Worm (Caenorhabditis elegans) whole organism, L1 larva: Measurements from ENCODE around the gene C05C10.3.
A peak's percentile ranks its signal among the peaks of the same experiment; 100 is the strongest.

Source experiments
- C34B4.2 ChIP-seq: sonication (generic microtip); optimal IDR thresholded peaks from 2 replicates; lab custom pipeline; 2017; ENCODE audit warnings: mild to moderate bottlenecking, missing genetic modification characterization, missing compliant biosample characterization
- F16B12.6 ChIP-seq: fragments of 150-350 bp; optimal IDR thresholded peaks from 2 replicates; lab custom pipeline; 2014; ENCODE audit warnings: missing biosample characterization, missing genetic modification characterization
- Y116A8C.19 ChIP-seq: sonication (generic microtip); optimal IDR thresholded peaks from 2 replicates; lab custom pipeline; 2016; ENCODE audit warnings: missing compliant biosample characterization, missing genetic modification characterization, borderline replicate concordance
- alr-1 ChIP-seq: fragments of 200-800 bp; sonication (Bioruptor generic); optimal IDR thresholded peaks from 2 replicates; lab custom pipeline; 2018; ENCODE audit warnings: borderline replicate concordance, mild to moderate bottlenecking, missing genetic modification characterization, missing compliant biosample characterization
- aly-2 ChIP-seq: fragments of 150-350 bp; optimal IDR thresholded peaks from 2 replicates; lab custom pipeline; 2014; ENCODE audit warnings: missing biosample characterization, missing genetic modification characterization
- ama-1 ChIP-seq: fragments of 150-350 bp; optimal IDR thresholded peaks from 2 replicates; lab custom pipeline; 2014
- blmp-1 ChIP-seq: fragments of 150-350 bp; optimal IDR thresholded peaks from 2 replicates; lab custom pipeline; 2014; ENCODE audit warnings: missing biosample characterization, missing genetic modification characterization
- ceh-8 ChIP-seq: fragments of 200-800 bp; sonication (Bioruptor generic); optimal IDR thresholded peaks from 2 replicates; lab custom pipeline; 2018; ENCODE audit warnings: mild to moderate bottlenecking, missing genetic modification characterization, moderate library complexity, missing compliant biosample characterization
- ces-1 ChIP-seq: fragments of 150-350 bp; optimal IDR thresholded peaks from 2 replicates; lab custom pipeline; 2014; ENCODE audit warnings: missing biosample characterization, missing genetic modification reagents, missing genetic modification characterization
- dpl-1 ChIP-seq, 3 experiments: fragments of 150-350 bp in 2 of 3; sonication (generic microtip) in 1 of 3; optimal IDR thresholded peaks; 2 replicates each; lab custom pipeline; 2014 to 2017; ENCODE audit warnings: missing biosample characterization in 3 of 3, missing genetic modification characterization in 3 of 3, missing genetic modification reagents in 3 of 3
- dsc-1 ChIP-seq: sonication (generic microtip); optimal IDR thresholded peaks from 2 replicates; lab custom pipeline; 2016; ENCODE audit warnings: mild to moderate bottlenecking, missing genetic modification characterization, missing compliant biosample characterization
- efl-1 ChIP-seq, 4 experiments: fragments of 150-350 bp; optimal IDR thresholded peaks in 3 of 4; peaks in 1 of 4; 1 replicate in 1 of 4; 2 replicates in 3 of 4; lab custom pipeline; 2014; ENCODE audit warnings: missing biosample characterization in 2 of 4, missing genetic modification characterization in 2 of 4, missing genetic modification reagents in 2 of 4
- egl-13 ChIP-seq: sonication (generic microtip); optimal IDR thresholded peaks from 2 replicates; lab custom pipeline; 2016; ENCODE audit warnings: missing genotype, missing genetic modification reagents, missing genetic modification characterization, missing compliant biosample characterization
- egl-27 ChIP-seq, 2 experiments: fragments of 150-350 bp in 1 of 2; sonication (generic microtip); optimal IDR thresholded peaks; 3 replicates each; lab custom pipeline; 2017 to 2018; ENCODE audit warnings: missing biosample characterization in 2 of 2, missing genetic modification characterization in 2 of 2, missing genetic modification reagents in 2 of 2
- elt-3 ChIP-seq, 6 experiments: fragments of 150-350 bp in 1 of 6; sonication (generic microtip); optimal IDR thresholded peaks; 2 replicates each; lab custom pipeline; 2017 to 2018; ENCODE audit warnings: missing biosample characterization in 6 of 6, missing genetic modification characterization in 6 of 6, inconsistent platforms in 1 of 6
- fkh-10 ChIP-seq: sonication (generic microtip); optimal IDR thresholded peaks from 2 replicates; lab custom pipeline; 2017; ENCODE audit warnings: missing biosample characterization, missing genetic modification reagents, missing genetic modification characterization
- fkh-8 ChIP-seq: sonication (generic microtip); optimal IDR thresholded peaks from 2 replicates; lab custom pipeline; 2016; ENCODE audit warnings: mild to moderate bottlenecking, missing genetic modification characterization, missing compliant biosample characterization
- fos-1 ChIP-seq: fragments of 150-350 bp; optimal IDR thresholded peaks from 2 replicates; lab custom pipeline; 2014; ENCODE audit warnings: missing biosample characterization, missing genetic modification characterization
- hlh-4 ChIP-seq: sonication (generic microtip); optimal IDR thresholded peaks from 2 replicates; lab custom pipeline; 2016; ENCODE audit warnings: mild to moderate bottlenecking, missing genetic modification characterization, missing compliant biosample characterization
- hpl-2 ChIP-seq: fragments of 150-350 bp; optimal IDR thresholded peaks from 2 replicates; lab custom pipeline; 2014; ENCODE audit warnings: missing biosample characterization, missing genetic modification reagents, missing genetic modification characterization
- irx-1 ChIP-seq: sonication (generic microtip); optimal IDR thresholded peaks from 2 replicates; lab custom pipeline; 2016; ENCODE audit warnings: missing genetic modification characterization, missing compliant biosample characterization
- lin-13 ChIP-seq: fragments of 150-350 bp; optimal IDR thresholded peaks from 2 replicates; lab custom pipeline; 2014; ENCODE audit warnings: missing biosample characterization, missing genetic modification reagents, missing genetic modification characterization
- lin-14 ChIP-seq: fragments of 200-800 bp; sonication (Bioruptor generic); optimal IDR thresholded peaks from 2 replicates; lab custom pipeline; 2018; ENCODE audit warnings: mild to moderate bottlenecking, missing genetic modification characterization, moderate library complexity, missing compliant biosample characterization
- lin-15B ChIP-seq: fragments of 150-350 bp; sonication (generic microtip); optimal IDR thresholded peaks from 3 replicates; lab custom pipeline; 2014; ENCODE audit warnings: missing biosample characterization, missing genetic modification characterization
- lin-35 ChIP-seq, 2 experiments: fragments of 150-350 bp; optimal IDR thresholded peaks; 2 replicates each; lab custom pipeline; 2014; ENCODE audit warnings: missing biosample characterization in 2 of 2, missing genetic modification characterization in 2 of 2, missing genetic modification reagents in 2 of 2
- lir-3 ChIP-seq: sonication (generic microtip); optimal IDR thresholded peaks from 2 replicates; lab custom pipeline; 2016; ENCODE audit warnings: mild to moderate bottlenecking, missing genetic modification characterization, moderate library complexity, missing compliant biosample characterization; ENCODE audit not compliant: poor library complexity
- lsy-2 ChIP-seq, 2 experiments: fragments of 150-350 bp; optimal IDR thresholded peaks; 2 replicates each; lab custom pipeline; 2014; ENCODE audit warnings: missing biosample characterization in 2 of 2, missing genetic modification characterization in 2 of 2
- mab-9 ChIP-seq: fragments of 200-800 bp; sonication (Bioruptor generic); IDR thresholded peaks from 2 replicates; pipeline ENCODE4 v1.3.6; 2022; ENCODE audit warnings: missing genetic modification reagents, missing genetic modification characterization, missing compliant biosample characterization
- mdl-1 ChIP-seq, 2 experiments: fragments of 150-350 bp; optimal IDR thresholded peaks; 2 replicates each; lab custom pipeline; 2014 to 2017; ENCODE audit warnings: missing biosample characterization in 2 of 2, missing genetic modification characterization in 2 of 2, inconsistent platforms in 1 of 2
- mef-2 ChIP-seq: fragments of 150-350 bp; optimal IDR thresholded peaks from 2 replicates; lab custom pipeline; 2014; ENCODE audit warnings: missing biosample characterization, missing genetic modification characterization
- nhr-11 ChIP-seq: fragments of 150-350 bp; optimal IDR thresholded peaks from 2 replicates; lab custom pipeline; 2014; ENCODE audit warnings: missing biosample characterization, missing genetic modification characterization
- nhr-12 ChIP-seq: sonication (generic microtip); optimal IDR thresholded peaks from 2 replicates; lab custom pipeline; 2017; ENCODE audit warnings: missing biosample characterization, missing genetic modification characterization
- nhr-19 ChIP-seq: fragments of 200-800 bp; sonication (Bioruptor generic); conservative IDR thresholded peaks from 2 replicates; pipeline ENCODE4 v1.3.6; 2022; ENCODE audit warnings: missing genetic modification characterization, missing compliant biosample characterization
- nhr-237 ChIP-seq: fragments of 150-350 bp; optimal IDR thresholded peaks from 2 replicates; lab custom pipeline; 2014; ENCODE audit warnings: missing biosample characterization, missing genetic modification characterization
- nhr-28 ChIP-seq: fragments of 150-350 bp; optimal IDR thresholded peaks from 2 replicates; lab custom pipeline; 2014; ENCODE audit warnings: missing biosample characterization, missing genetic modification characterization
- nhr-47 ChIP-seq: sonication (generic microtip); optimal IDR thresholded peaks from 2 replicates; lab custom pipeline; 2016; ENCODE audit warnings: mild to moderate bottlenecking, missing genetic modification characterization, moderate library complexity, missing compliant biosample characterization
- nhr-76 ChIP-seq: sonication (generic microtip); optimal IDR thresholded peaks from 2 replicates; lab custom pipeline; 2017; ENCODE audit warnings: missing biosample characterization, missing genetic modification characterization
- nhr-77 ChIP-seq: fragments of 150-350 bp; optimal IDR thresholded peaks from 2 replicates; lab custom pipeline; 2014; ENCODE audit warnings: missing biosample characterization, missing genetic modification characterization
- nhr-84 ChIP-seq: sonication (generic microtip); optimal IDR thresholded peaks from 2 replicates; lab custom pipeline; 2017; ENCODE audit warnings: missing biosample characterization, missing genetic modification characterization
- nhr-85 ChIP-seq: sonication (generic microtip); peaks from one replicate; lab custom pipeline; 2016; ENCODE audit warnings: missing genetic modification characterization, inconsistent platforms, missing compliant biosample characterization
- pag-3 ChIP-seq: sonication (generic microtip); optimal IDR thresholded peaks from 2 replicates; lab custom pipeline; 2017; ENCODE audit warnings: missing genetic modification characterization, mild to moderate bottlenecking, missing compliant biosample characterization, antibody characterized with exemption, borderline replicate concordance; ENCODE audit not compliant: insufficient read depth
- pax-3 ChIP-seq: fragments of 200-800 bp; sonication (Bioruptor generic); optimal IDR thresholded peaks from 2 replicates; lab custom pipeline; 2018; ENCODE audit warnings: mild to moderate bottlenecking, missing genetic modification characterization, moderate library complexity, missing compliant biosample characterization
- skn-1 ChIP-seq: fragments of 150-350 bp; optimal IDR thresholded peaks from 2 replicates; lab custom pipeline; 2014; ENCODE audit warnings: missing biosample characterization, missing genetic modification characterization
- sup-37 ChIP-seq: fragments of 200-800 bp; sonication (Bioruptor generic); optimal IDR thresholded peaks from 2 replicates; lab custom pipeline; 2018; ENCODE audit warnings: mild to moderate bottlenecking, missing genetic modification characterization, missing compliant biosample characterization
- tbx-2 ChIP-seq: sonication (generic microtip); optimal IDR thresholded peaks from 2 replicates; lab custom pipeline; 2016; ENCODE audit warnings: missing genetic modification characterization, missing compliant biosample characterization
- tlp-1 ChIP-seq: fragments of 150-350 bp; optimal IDR thresholded peaks from 2 replicates; lab custom pipeline; 2014; ENCODE audit warnings: missing biosample characterization, missing genetic modification characterization
- unc-130 ChIP-seq: fragments of 150-350 bp; optimal IDR thresholded peaks from 2 replicates; lab custom pipeline; 2017; ENCODE audit warnings: missing biosample characterization, missing genetic modification characterization, inconsistent platforms
- unc-62 ChIP-seq: fragments of 150-350 bp; optimal IDR thresholded peaks from 2 replicates; lab custom pipeline; 2014; ENCODE audit warnings: missing biosample characterization, missing genetic modification reagents, missing genetic modification characterization
- unc-86 ChIP-seq: sonication (generic microtip); optimal IDR thresholded peaks from 2 replicates; lab custom pipeline; 2016; ENCODE audit warnings: missing genetic modification characterization, missing compliant biosample characterization
- unc-98 ChIP-seq: fragments of 200-800 bp; sonication (Bioruptor generic); IDR thresholded peaks from 2 replicates; pipeline ENCODE4 v1.3.6; 2022; ENCODE audit warnings: missing genetic modification characterization, missing compliant biosample characterization
- xbp-1 ChIP-seq: sonication (generic microtip); optimal IDR thresholded peaks from 2 replicates; lab custom pipeline; 2016; ENCODE audit warnings: missing genetic modification characterization, missing compliant biosample characterization
- zag-1 ChIP-seq: fragments of 150-350 bp; optimal IDR thresholded peaks from 2 replicates; lab custom pipeline; 2014; ENCODE audit warnings: missing biosample characterization, missing genetic modification characterization
- ztf-11 ChIP-seq, 2 experiments: sonication (generic microtip); optimal IDR thresholded peaks; 2 replicates each; lab custom pipeline; 2016 to 2017; ENCODE audit warnings: missing genetic modification characterization in 2 of 2, missing biosample characterization in 1 of 2, missing compliant biosample characterization in 1 of 2

C05C10.3 gene

DNA sequence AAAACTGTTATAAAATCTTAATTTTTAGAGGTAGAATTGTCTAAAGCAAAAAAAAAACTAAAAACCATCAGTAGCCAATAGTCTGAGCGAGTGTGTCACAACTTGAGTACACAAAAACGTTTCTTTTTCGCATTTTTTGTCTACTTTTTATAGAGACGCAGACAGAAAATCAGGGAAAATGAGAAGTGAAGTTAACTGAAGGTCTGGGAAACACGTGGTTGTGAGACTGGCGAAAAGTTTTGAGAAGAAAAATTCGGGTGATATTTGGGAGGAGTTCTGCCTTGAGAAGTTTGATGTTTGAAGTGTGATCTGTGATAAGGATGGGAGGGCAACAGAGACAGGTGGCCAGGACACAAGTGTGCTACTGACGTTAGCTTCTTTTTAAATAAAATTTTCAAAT lies 918 bp upstream of the C05C10.3 start (continued):
- TF ChIP-seq F16B12.6, result no peak
- peak; percentile 43 for TF ChIP-seq dsc-1
- TF ChIP-seq skn-1 (tag; lab: Kevin White, UChicago), result peak; percentile 51
- no peak for TF ChIP-seq egl-13
- no peak for TF ChIP-seq alr-1 (tag; lab: Kevin White, UChicago)
- TF ChIP-seq pax-3, result no peak
- peak; percentile 97 for TF ChIP-seq blmp-1 (tag; lab: Kevin White, UChicago)
- peak; percentile 75 to 87 for TF ChIP-seq lin-35 (GFP tag; optimal IDR thresholded peaks at IDR 0.05; lab: Kevin White, UChicago)
- TF ChIP-seq sup-37 (GFP tag; lab: Kevin White, UChicago), result peak; percentile 32
- TF ChIP-seq ceh-8 (GFP tag; lab: Kevin White, UChicago), result no peak
- TF ChIP-seq nhr-237 (tag; lab: Kevin White, UChicago), result peak; percentile 19
- TF ChIP-seq aly-2, result no peak
- TF ChIP-seq nhr-47 (tag; lab: Kevin White, UChicago), result peak; percentile 75
- no peak for TF ChIP-seq Y116A8C.19 (tag; lab: Kevin White, UChicago)
- peak; percentile 11 for TF ChIP-seq lin-15B (tag; lab: Kevin White, UChicago)
- no peak for TF ChIP-seq fkh-10 (GFP tag; lab: Kevin White, UChicago)
- TF ChIP-seq unc-86, result no peak
- peak; percentile 34 for TF ChIP-seq irx-1
- peak; percentile 93 for TF ChIP-seq nhr-85
- peak; percentile 83 for TF ChIP-seq nhr-19 (GFP tag; lab: Robert Waterston, UW)
- no peak for TF ChIP-seq mef-2 (tag; lab: Kevin White, UChicago)
- TF ChIP-seq nhr-84, result peak; percentile 37
- TF ChIP-seq lir-3, result peak; percentile 66
- TF ChIP-seq nhr-77 (tag; lab: Kevin White, UChicago), result peak; percentile 78
- TF ChIP-seq hlh-4 (tag; lab: Kevin White, UChicago), result no peak
- peak; percentile 97 for TF ChIP-seq lin-14 (GFP tag; lab: Kevin White, UChicago)
- peak; percentile 80 to 89 for TF ChIP-seq lsy-2 (tag; optimal IDR thresholded peaks at IDR 0.05; lab: Kevin White, UChicago)
- TF ChIP-seq egl-27 (tag; optimal IDR thresholded peaks at IDR 0.05; lab: Kevin White, UChicago), result peak; percentile 11 to 75
- TF ChIP-seq tbx-2 (tag; lab: Kevin White, UChicago), result peak; percentile 80
- TF ChIP-seq unc-62 (GFP tag; lab: Kevin White, UChicago), result no peak
- TF ChIP-seq unc-130 (tag; lab: Kevin White, UChicago), result peak; percentile 60
- TF ChIP-seq fkh-8 (tag; lab: Kevin White, UChicago), result peak; percentile 56
- TF ChIP-seq xbp-1 (tag; lab: Kevin White, UChicago), result peak; percentile 50
- peak; percentile 41 for TF ChIP-seq ama-1 (lab: Kevin White, UChicago)
- no peak for TF ChIP-seq hpl-2 (GFP tag; lab: Kevin White, UChicago)
- no peak for TF ChIP-seq pag-3 (tag; lab: Kevin White, UChicago)
- no peak for TF ChIP-seq ztf-11 (tag; optimal IDR thresholded peaks at IDR 0.05; lab: Kevin White, UChicago)
- no peak for TF ChIP-seq ces-1 (GFP tag; lab: Kevin White, UChicago)
- TF ChIP-seq unc-98, result no peak; the same call in 1 of the 2 replicates
- no peak for TF ChIP-seq nhr-28
- TF ChIP-seq nhr-12 (tag; lab: Kevin White, UChicago), result no peak
- TF ChIP-seq nhr-76 (tag; lab: Kevin White, UChicago), result peak; percentile 22
- TF ChIP-seq zag-1, result no peak
- peak in 3 of 6 experiments; percentile 70 to 98 (median 75) for TF ChIP-seq elt-3 (tag; optimal IDR thresholded peaks at IDR 0.05; lab: Kevin White, UChicago)
- TF ChIP-seq dpl-1 (GFP tag; optimal IDR thresholded peaks at IDR 0.05; lab: Kevin White, UChicago), result peak; percentile 56 to 71 (median 66)
- TF ChIP-seq fos-1 (tag; lab: Kevin White, UChicago), result peak; percentile 65
- peak; percentile 83 for TF ChIP-seq lin-13 (GFP tag; lab: Kevin White, UChicago)
- TF ChIP-seq C34B4.2 (tag; lab: Kevin White, UChicago), result no peak
- no peak for TF ChIP-seq tlp-1 (tag; lab: Kevin White, UChicago)
- TF ChIP-seq nhr-11, result peak; percentile 88
- TF ChIP-seq mab-9, result no peak
- TF ChIP-seq mdl-1 (tag; optimal IDR thresholded peaks at IDR 0.05; lab: Kevin White, UChicago), result peak; percentile 37 to 98
- peak; percentile 62 to 74 for TF ChIP-seq efl-1 (optimal IDR thresholded peaks at IDR 0.05; lab: Kevin White, UChicago)
- TF ChIP-seq efl-1 (GFP tag; optimal IDR thresholded peaks at IDR 0.05 in 1 of 2; lab: Kevin White, UChicago), result peak; percentile 68 to 96
